Fruit fly (Drosophila melanogaster): ENCODE results near the gene AMPdeam.

The AMPdeam gene

dm6 chrX:13828870-13829269 is 16.8 kb downstream of the AMPdeam start:
- TF ChIP-seq psq (optimal IDR thresholded peaks at IDR 0.05) (no peak), ttk (optimal IDR thresholded peaks at IDR 0.05) (peak; percentile 91), insv (optimal IDR thresholded peaks at IDR 0.05) (no peak)

- no peak for TF ChIP-seq h (optimal IDR thresholded peaks at IDR 0.05)
- no peak for TF ChIP-seq insv (optimal IDR thresholded peaks at IDR 0.05)
- TF ChIP-seq ttk (optimal IDR thresholded peaks at IDR 0.05): no peak
- TF ChIP-seq Myc (optimal IDR thresholded peaks at IDR 0.05): no peak
- no peak for TF ChIP-seq Sin3A (optimal IDR thresholded peaks at IDR 0.05)
- no peak for TF ChIP-seq psq (optimal IDR thresholded peaks at IDR 0.05)
Observed at dm6 chrX:13822753-13823152, 22.9 kb downstream of the AMPdeam start, which contains the start of gene Nup93-1. TSS of gene Nup93-1 (plus strand) at chrX:13822826.

- TF ChIP-seq insv (optimal IDR thresholded peaks at IDR 0.05): no peak
- no peak for TF ChIP-seq Sin3A (optimal IDR thresholded peaks at IDR 0.05)
- no peak for TF ChIP-seq h (optimal IDR thresholded peaks at IDR 0.05)
- no peak for TF ChIP-seq Myc (optimal IDR thresholded peaks at IDR 0.05)
- TF ChIP-seq ttk (optimal IDR thresholded peaks at IDR 0.05): no peak
- no peak for TF ChIP-seq psq (optimal IDR thresholded peaks at IDR 0.05)
Observed at dm6 chrX:13821775-13822493, 23.7 kb downstream of the AMPdeam start, which contains the start of gene Clic. TSS of gene Clic (minus strand) at chrX:13822307.

- TF ChIP-seq h (optimal IDR thresholded peaks at IDR 0.05) (no peak), ttk (optimal IDR thresholded peaks at IDR 0.05) (no peak), Sin3A (optimal IDR thresholded peaks at IDR 0.05) (no peak), Myc (optimal IDR thresholded peaks at IDR 0.05) (no peak), insv (optimal IDR thresholded peaks at IDR 0.05) (no peak), psq (optimal IDR thresholded peaks at IDR 0.05) (no peak)
Observed at dm6 chrX:13821039-13821774, 24.5 kb downstream of the AMPdeam start.

- no peak for TF ChIP-seq insv (optimal IDR thresholded peaks at IDR 0.05)
- no peak for TF ChIP-seq ttk (optimal IDR thresholded peaks at IDR 0.05)
- no peak for TF ChIP-seq psq (optimal IDR thresholded peaks at IDR 0.05)
- no peak for TF ChIP-seq Sin3A (optimal IDR thresholded peaks at IDR 0.05)
- no peak for TF ChIP-seq Myc (optimal IDR thresholded peaks at IDR 0.05)
- no peak for TF ChIP-seq h (optimal IDR thresholded peaks at IDR 0.05)
Observed at dm6 chrX:13820310-13821038, 25.2 kb downstream of the AMPdeam start.

- no peak for TF ChIP-seq ttk (optimal IDR thresholded peaks at IDR 0.05)
Observed at dm6 chrX:13819682-13820081, 26.0 kb downstream of the AMPdeam start.

- TF ChIP-seq h (optimal IDR thresholded peaks at IDR 0.05) (no peak), ttk (optimal IDR thresholded peaks at IDR 0.05) (no peak), insv (optimal IDR thresholded peaks at IDR 0.05) (no peak), Myc (optimal IDR thresholded peaks at IDR 0.05) (no peak), psq (optimal IDR thresholded peaks at IDR 0.05) (no peak), Sin3A (optimal IDR thresholded peaks at IDR 0.05) (no peak)
Observed at dm6 chrX:13818841-13819240, 26.8 kb downstream of the AMPdeam start.

- no peak for TF ChIP-seq Myc (optimal IDR thresholded peaks at IDR 0.05)
- TF ChIP-seq psq (optimal IDR thresholded peaks at IDR 0.05): no peak
- TF ChIP-seq Sin3A (optimal IDR thresholded peaks at IDR 0.05): no peak
- no peak for TF ChIP-seq ttk (optimal IDR thresholded peaks at IDR 0.05)
- TF ChIP-seq h (optimal IDR thresholded peaks at IDR 0.05): no peak
- TF ChIP-seq insv (optimal IDR thresholded peaks at IDR 0.05): no peak
Observed at dm6 chrX:13818172-13818472, 27.5 kb downstream of the AMPdeam start.

dm6 chrX:13817418-13818171 is 28.1 kb downstream of the AMPdeam start:
- no peak for TF ChIP-seq Myc (optimal IDR thresholded peaks at IDR 0.05)
- no peak for TF ChIP-seq insv (optimal IDR thresholded peaks at IDR 0.05)
- no peak for TF ChIP-seq psq (optimal IDR thresholded peaks at IDR 0.05)
- TF ChIP-seq h (optimal IDR thresholded peaks at IDR 0.05): no peak
- TF ChIP-seq ttk (optimal IDR thresholded peaks at IDR 0.05): no peak
- TF ChIP-seq Sin3A (optimal IDR thresholded peaks at IDR 0.05): no peak

- no peak for TF ChIP-seq insv (optimal IDR thresholded peaks at IDR 0.05)
- no peak for TF ChIP-seq psq (optimal IDR thresholded peaks at IDR 0.05)
- no peak for TF ChIP-seq Myc (optimal IDR thresholded peaks at IDR 0.05)
- no peak for TF ChIP-seq Sin3A (optimal IDR thresholded peaks at IDR 0.05)
- TF ChIP-seq h (optimal IDR thresholded peaks at IDR 0.05): no peak
- TF ChIP-seq ttk (optimal IDR thresholded peaks at IDR 0.05): no peak
Observed at dm6 chrX:13815526-13816173, 30.0 kb downstream of the AMPdeam start.

dm6 chrX:13814058-13814457 is 31.6 kb downstream of the AMPdeam start:
- TF ChIP-seq Myc (optimal IDR thresholded peaks at IDR 0.05) (no peak), psq (optimal IDR thresholded peaks at IDR 0.05) (no peak), ttk (optimal IDR thresholded peaks at IDR 0.05) (no peak), Sin3A (optimal IDR thresholded peaks at IDR 0.05) (no peak), insv (optimal IDR thresholded peaks at IDR 0.05) (no peak), h (optimal IDR thresholded peaks at IDR 0.05) (no peak)
